Fruit fly (Drosophila melanogaster): ENCODE results near the gene CG32485.

Gene CG32485

dm6 chr3L:3077568-3078107, 27.5 kb downstream of the CG32485 start (continued):
- TF ChIP-seq unpg (GFP tag; optimal IDR thresholded peaks at IDR 0.05) (peak; percentile 13), Doc2 (GFP tag; IDR thresholded peaks at IDR 0.05) (no peak), CG2678 (tag; optimal IDR thresholded peaks at IDR 0.05) (peak; percentile 34), ase (GFP tag; IDR thresholded peaks at IDR 0.05) (no peak), Optix (GFP tag; IDR thresholded peaks at IDR 0.05) (no peak), Ets65A (GFP tag) (no peak), otp (GFP tag; IDR thresholded peaks at IDR 0.05) (peak; percentile 62; the same call in 1 of the 3 replicates), CG3065 (GFP tag; optimal IDR thresholded peaks at IDR 0.05) (no peak), E2f1 (GFP tag; IDR thresholded peaks at IDR 0.05) (no peak), CrebB (tag; optimal IDR thresholded peaks at IDR 0.05) (peak; percentile 20), gsb-n (tag; optimal IDR thresholded peaks at IDR 0.05) (no peak), hb (GFP tag; IDR thresholded peaks at IDR 0.05; ENCODE audit: partially characterized antibody) (no peak), Side (GFP tag; optimal IDR thresholded peaks at IDR 0.05) (peak; percentile 38), CG14014 (GFP tag; IDR thresholded peaks at IDR 0.05) (peak; percentile 57; the same call in 1 of the 2 replicates), Stat92E (GFP tag; optimal IDR thresholded peaks at IDR 0.05) (no peak), gfzf (GFP tag; optimal IDR thresholded peaks at IDR 0.05) (no peak), CG1832 (GFP tag; optimal IDR thresholded peaks at IDR 0.05) (no peak), Sox100B (GFP tag; optimal IDR thresholded peaks at IDR 0.05) (no peak), dmrt11E (tag; optimal IDR thresholded peaks at IDR 0.05) (no peak), CHES-1-like (GFP tag; optimal IDR thresholded peaks at IDR 0.05) (peak; percentile 63), Mrtf (GFP tag; IDR thresholded peaks at IDR 0.05) (no peak), CG9817 (tag; optimal IDR thresholded peaks at IDR 0.05) (no peak), CG7786 (GFP tag; optimal IDR thresholded peaks at IDR 0.05) (peak; percentile 36), CG11723 (GFP tag; optimal IDR thresholded peaks at IDR 0.05) (peak; percentile 23), tll (GFP tag; optimal IDR thresholded peaks at IDR 0.05) (no peak), CG16813 (GFP tag; IDR thresholded peaks at IDR 0.05; ENCODE audit: partially characterized antibody) (no peak), CG1792 (GFP tag; optimal IDR thresholded peaks at IDR 0.05) (peak; percentile 15), tap (tag; optimal IDR thresholded peaks at IDR 0.05) (no peak), CG5953 (GFP tag; IDR thresholded peaks at IDR 0.05) (0 out of 2 replicates have a peak, but pooled peaks have one; percentile 8), mirr (GFP tag; optimal IDR thresholded peaks at IDR 0.05) (peak; percentile 84), HHEX (GFP tag; optimal IDR thresholded peaks at IDR 0.05) (peak; percentile 25), Usf (GFP tag; optimal IDR thresholded peaks at IDR 0.05) (no peak), btn (GFP tag; optimal IDR thresholded peaks at IDR 0.05) (no peak), salm (tag; optimal IDR thresholded peaks at IDR 0.05) (no peak), CG18011 (GFP tag; optimal IDR thresholded peaks at IDR 0.05) (peak; percentile 2), sug (tag; optimal IDR thresholded peaks at IDR 0.05) (peak; percentile 83), ash1 (GFP tag; optimal IDR thresholded peaks at IDR 0.05) (peak; percentile 17), Awh (GFP tag; IDR thresholded peaks at IDR 0.05) (peak; percentile 73), Oaz (GFP tag; IDR thresholded peaks at IDR 0.05) (no peak), CG11398 (GFP tag; optimal IDR thresholded peaks at IDR 0.05) (peak; percentile 51), wor (GFP tag; IDR thresholded peaks at IDR 0.05) (no peak), PHDP (tag; optimal IDR thresholded peaks at IDR 0.05) (peak; percentile 29), CG3995 (GFP tag; optimal IDR thresholded peaks at IDR 0.05) (peak; percentile 93), CG16779 (GFP tag; IDR thresholded peaks at IDR 0.05) (no peak), CG14860 (GFP tag; IDR thresholded peaks at IDR 0.05; ENCODE audit: partially characterized antibody) (0 out of 3 replicates have a peak, but pooled peaks have one; percentile 15), zfh1 (GFP tag; IDR thresholded peaks at IDR 0.05) (0 out of 3 replicates have a peak, but pooled peaks have one; percentile 10), CG7357 (GFP tag; IDR thresholded peaks at IDR 0.05) (no peak), D (optimal IDR thresholded peaks at IDR 0.05) (no peak), D (GFP tag; optimal IDR thresholded peaks at IDR 0.05) (no peak), twi (tag; optimal IDR thresholded peaks at IDR 0.05) (no peak)

All from whole organism, embryonic.